Fruit fly (Drosophila melanogaster): ENCODE measurements around the gene CG15312.
A peak's percentile ranks its signal among the peaks of the same experiment; 100 is the strongest.

CG15312 gene

dm6 chrX:10088023-10088913 is 17.6 kb upstream of the CG15312 start (continued):
- TF ChIP-seq eg (GFP tag; IDR thresholded peaks at IDR 0.05) (peak; percentile 70; the same call in 2 of the 3 replicates), acj6 (GFP tag; optimal IDR thresholded peaks at IDR 0.05) (peak; percentile 76), net (GFP tag; optimal IDR thresholded peaks at IDR 0.05) (peak; percentile 76), CG15336 (GFP tag; IDR thresholded peaks at IDR 0.05) (peak; percentile 71), fd59A (GFP tag; optimal IDR thresholded peaks at IDR 0.05) (peak; percentile 71), spab (GFP tag; optimal IDR thresholded peaks at IDR 0.05) (peak; percentile 71), CG10631 (GFP tag; optimal IDR thresholded peaks at IDR 0.05) (peak; percentile 77), fd85E (GFP tag; optimal IDR thresholded peaks at IDR 0.05) (peak; percentile 30), CG6276 (GFP tag; optimal IDR thresholded peaks at IDR 0.05) (peak; percentile 53), achi (GFP tag; optimal IDR thresholded peaks at IDR 0.05) (peak; percentile 81), CG8319 (GFP tag; optimal IDR thresholded peaks at IDR 0.05) (peak; percentile 75)

dm6 chrX:10086095-10086888 is 15.6 kb upstream of the CG15312 start, which contains the start of the genes Naxe and RhoU:
Gene Naxe (minus strand): TSS chrX:10086171.
Gene RhoU (plus strand): TSS chrX:10086527.
- no peak for TF ChIP-seq CG8319 (GFP tag; optimal IDR thresholded peaks at IDR 0.05)
- no peak for TF ChIP-seq CG34406 (GFP tag; optimal IDR thresholded peaks at IDR 0.05)
- no peak for TF ChIP-seq CG16779 (tag; optimal IDR thresholded peaks at IDR 0.05)
- no peak for TF ChIP-seq Hr4 (GFP tag; optimal IDR thresholded peaks at IDR 0.05)
- no peak for TF ChIP-seq CG6276 (GFP tag; optimal IDR thresholded peaks at IDR 0.05)
- peak; percentile 77 for TF ChIP-seq svp (GFP tag)
- no peak for TF ChIP-seq CG9139 (GFP tag; optimal IDR thresholded peaks at IDR 0.05)
- TF ChIP-seq Eip78C (GFP tag) = peak; percentile 54
- TF ChIP-seq Eip93F (GFP tag; optimal IDR thresholded peaks at IDR 0.05) = no peak
- no peak for TF ChIP-seq Hr38 (GFP tag; optimal IDR thresholded peaks at IDR 0.05)
- TF ChIP-seq CG11762 (GFP tag; optimal IDR thresholded peaks at IDR 0.05; ENCODE audit: insufficient read depth) = no peak
- peak; percentile 36 for TF ChIP-seq Hr39 (GFP tag; optimal IDR thresholded peaks at IDR 0.05)
- TF ChIP-seq CG3032 (tag; optimal IDR thresholded peaks at IDR 0.05) = no peak
- TF ChIP-seq CG6808 (GFP tag; optimal IDR thresholded peaks at IDR 0.05) = no peak
- no peak for TF ChIP-seq Met (GFP tag; optimal IDR thresholded peaks at IDR 0.05)
- TF ChIP-seq CG8632 (GFP tag; optimal IDR thresholded peaks at IDR 0.05) = no peak
- peak; percentile 30; the same call in 1 of the 3 replicates for TF ChIP-seq CG8119 (GFP tag; IDR thresholded peaks at IDR 0.05)
- peak; percentile 8 for TF ChIP-seq achi (GFP tag; optimal IDR thresholded peaks at IDR 0.05)
- no peak for TF ChIP-seq fd85E (GFP tag; optimal IDR thresholded peaks at IDR 0.05)
- no peak for TF ChIP-seq CG32006 (GFP tag; optimal IDR thresholded peaks at IDR 0.05)
- TF ChIP-seq CG6792 (GFP tag; optimal IDR thresholded peaks at IDR 0.05) = no peak
- TF ChIP-seq fkh (GFP tag; optimal IDR thresholded peaks at IDR 0.05) = no peak
- TF ChIP-seq CG4318 (GFP tag; optimal IDR thresholded peaks at IDR 0.05) = no peak
- no peak for TF ChIP-seq Ets96B (tag; optimal IDR thresholded peaks at IDR 0.05)
- peak; percentile 35 for TF ChIP-seq Sox14 (GFP tag; optimal IDR thresholded peaks at IDR 0.05)
- TF ChIP-seq vri (GFP tag; optimal IDR thresholded peaks at IDR 0.05) = no peak
- peak; percentile 59; the same call in 2 of the 3 replicates for TF ChIP-seq eg (GFP tag; IDR thresholded peaks at IDR 0.05)
- TF ChIP-seq Ets21C (GFP tag; optimal IDR thresholded peaks at IDR 0.05) = peak; percentile 25
- peak; percentile 31 for TF ChIP-seq cyc (GFP tag; optimal IDR thresholded peaks at IDR 0.05)
- no peak for TF ChIP-seq spab (GFP tag; optimal IDR thresholded peaks at IDR 0.05)
- no peak for TF ChIP-seq CG11902 (GFP tag; optimal IDR thresholded peaks at IDR 0.05)
- TF ChIP-seq esn (GFP tag; optimal IDR thresholded peaks at IDR 0.05) = peak; percentile 31
- peak; percentile 47 for TF ChIP-seq CG31627 (GFP tag; optimal IDR thresholded peaks at IDR 0.05)
- no peak for TF ChIP-seq CG1621 (tag; optimal IDR thresholded peaks at IDR 0.05)
- no peak for TF ChIP-seq net (GFP tag; optimal IDR thresholded peaks at IDR 0.05)
- TF ChIP-seq Gug (GFP tag; IDR thresholded peaks at IDR 0.05) = peak; percentile 18; the same call in 1 of the 2 replicates
- no peak for TF ChIP-seq OdsH (GFP tag; optimal IDR thresholded peaks at IDR 0.05)
- TF ChIP-seq CG6854 (GFP tag; optimal IDR thresholded peaks at IDR 0.05) = peak; percentile 20
- TF ChIP-seq CG7368 (GFP tag; optimal IDR thresholded peaks at IDR 0.05) = no peak
- TF ChIP-seq Lpt (GFP tag; optimal IDR thresholded peaks at IDR 0.05) = no peak
- peak; percentile 43; the same call in 2 of the 3 replicates for TF ChIP-seq CG6163 (GFP tag; IDR thresholded peaks at IDR 0.05)
- TF ChIP-seq dsx (GFP tag; optimal IDR thresholded peaks at IDR 0.05; ENCODE audit: poor library complexity, severe bottlenecking) = no peak
